Worm (Caenorhabditis elegans) whole organism, L4 larva: Measurements from ENCODE around the gene B0416.5.

ENCODE experiments used
- Y105C5A.15 ChIP-seq: fragments of 200-800 bp; sonication (Bioruptor generic); IDR thresholded peaks from 2 replicates; pipeline ENCODE4 v1.3.6; 2022; ENCODE audit warnings: missing genetic modification characterization, missing compliant biosample characterization
- ceh-62 ChIP-seq: sonication (generic microtip); optimal IDR thresholded peaks from 2 replicates; lab custom pipeline; 2017; ENCODE audit warnings: missing biosample characterization, missing genetic modification characterization
- dmd-9 ChIP-seq: fragments of 200-800 bp; sonication (Bioruptor generic); IDR thresholded peaks from 2 replicates; pipeline ENCODE4 v1.3.6; 2022; ENCODE audit warnings: missing genetic modification reagents, missing genetic modification characterization, missing compliant biosample characterization
- duxl-1 ChIP-seq: sonication (generic microtip); optimal IDR thresholded peaks from 2 replicates; lab custom pipeline; 2016; ENCODE audit warnings: mild to moderate bottlenecking, missing genetic modification characterization, moderate library complexity, missing compliant biosample characterization; ENCODE audit not compliant: poor library complexity
- egl-27 ChIP-seq: sonication (generic microtip); optimal IDR thresholded peaks from 3 replicates; lab custom pipeline; 2017; ENCODE audit warnings: missing biosample characterization, missing genetic modification reagents, missing genetic modification characterization
- mdl-1 ChIP-seq, 2 experiments: fragments of 150-350 bp in 1 of 2; sonication (generic microtip) in 1 of 2; optimal IDR thresholded peaks; 2 replicates each; lab custom pipeline; 2014 to 2017; ENCODE audit warnings: missing biosample characterization in 2 of 2, missing genetic modification characterization in 2 of 2
- nhr-76 ChIP-seq: fragments of 150-350 bp; optimal IDR thresholded peaks from 2 replicates; lab custom pipeline; 2014; ENCODE audit warnings: missing biosample characterization, missing genetic modification characterization
- pha-4 ChIP-seq, 2 experiments: fragments of 150-350 bp in 1 of 2; fragments of 200-800 bp in 1 of 2; sonication (Bioruptor generic) in 1 of 2; IDR thresholded peaks in 1 of 2; optimal IDR thresholded peaks in 1 of 2; 2 replicates each; pipeline versions ENCODE4 v1.3.6 to Lab custom; 2014 to 2022; ENCODE audit warnings: missing genetic modification characterization in 2 of 2, missing genetic modification reagents in 2 of 2, missing biosample characterization in 1 of 2, missing compliant biosample characterization in 1 of 2
- pqm-1 ChIP-seq: sonication (generic microtip); optimal IDR thresholded peaks from 2 replicates; lab custom pipeline; 2017; ENCODE audit warnings: missing biosample characterization, missing genetic modification characterization
- saeg-2 ChIP-seq: fragments of 200-800 bp; sonication (Bioruptor generic); IDR thresholded peaks from 2 replicates; pipeline ENCODE4 v1.3.6; 2022; ENCODE audit warnings: missing genetic modification reagents, missing genetic modification characterization, missing compliant biosample characterization
- snpc-4 ChIP-seq: fragments of 150-350 bp; optimal IDR thresholded peaks from 2 replicates; lab custom pipeline; 2014; ENCODE audit warnings: missing biosample characterization, missing genetic modification characterization
- ztf-11 ChIP-seq: fragments of 150-350 bp; optimal IDR thresholded peaks from 2 replicates; lab custom pipeline; 2014; ENCODE audit warnings: missing biosample characterization, missing genetic modification characterization

ce11 chrX:9266512-9266911, 4.1 kb downstream of the B0416.5 start:
- TF ChIP-seq saeg-2 (no peak), mdl-1 (tag; optimal IDR thresholded peaks at IDR 0.05; lab: Kevin White, UChicago) (no peak), duxl-1 (tag; lab: Kevin White, UChicago) (no peak), ceh-62 (tag; lab: Kevin White, UChicago) (no peak), egl-27 (no peak), dmd-9 (GFP tag; lab: Robert Waterston, UW) (no peak), ztf-11 (tag; lab: Kevin White, UChicago) (no peak), snpc-4 (tag; lab: Kevin White, UChicago) (no peak), nhr-76 (no peak), pqm-1 (peak; percentile 14), pha-4 (GFP tag; IDR thresholded peaks at IDR 0.05; lab: Robert Waterston, UW) (no peak), pha-4 (tag; optimal IDR thresholded peaks at IDR 0.05; lab: Kevin White, UChicago) (no peak), Y105C5A.15 (GFP tag; lab: Robert Waterston, UW) (no peak)
